Worm (Caenorhabditis elegans): ENCODE data around the gene Y64G10A.7.

The Y64G10A.7 gene

DNA sequence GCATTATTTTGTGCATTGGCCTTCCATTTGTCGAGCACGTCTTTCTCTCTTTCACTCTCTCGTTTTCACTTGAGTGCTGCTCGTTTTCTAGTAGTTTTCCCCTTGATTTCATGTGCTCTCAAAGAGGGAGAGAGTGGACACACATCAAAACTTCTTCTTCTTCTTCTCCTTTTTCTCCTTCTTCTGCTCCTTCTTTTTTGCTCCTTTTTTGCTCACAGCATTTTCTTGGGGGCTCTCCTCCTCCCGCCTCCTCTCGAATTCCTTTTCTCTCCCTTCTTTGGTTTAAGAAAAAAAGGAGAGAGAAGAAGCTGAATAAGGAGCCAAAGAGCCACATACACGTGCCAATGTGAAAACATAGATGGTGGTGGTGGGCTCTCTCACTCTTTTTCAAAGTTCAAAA lies 19.1 kb upstream of the Y64G10A.7 start:
- TF ChIP-seq nhr-11 (tag; optimal IDR thresholded peaks at IDR 0.05) (peak; percentile 7), spr-3 (GFP tag; optimal IDR thresholded peaks at IDR 0.05) (no peak), hlh-30 (tag; optimal IDR thresholded peaks at IDR 0.05; ENCODE audit: insufficient read depth) (peak; percentile 24), mdl-1 (tag; optimal IDR thresholded peaks at IDR 0.05) (peak; percentile 49 to 92), dmd-6 (GFP tag; IDR thresholded peaks at IDR 0.05) (no peak), hif-1 (tag; optimal IDR thresholded peaks at IDR 0.05) (peak in 1 of 2 experiments; percentile 33), zip-2 (tag; optimal IDR thresholded peaks at IDR 0.05) (no peak), daf-12 (tag; optimal IDR thresholded peaks at IDR 0.05) (no peak), nhr-10 (tag; optimal IDR thresholded peaks at IDR 0.05) (no peak), zag-1 (tag; optimal IDR thresholded peaks at IDR 0.05) (no peak), hmg-1.1 (GFP tag; IDR thresholded peaks at IDR 0.05) (peak; percentile 44; the same call in 1 of the 2 replicates), fkh-10 (GFP tag; optimal IDR thresholded peaks at IDR 0.05) (peak; percentile 43), unc-62 (GFP tag; optimal IDR thresholded peaks at IDR 0.05 in 1 of 2) (peak in 1 of 2 experiments; percentile 52), unc-62 (tag; optimal IDR thresholded peaks at IDR 0.05) (no peak), nhr-77 (tag; optimal IDR thresholded peaks at IDR 0.05) (no peak), saeg-2 (GFP tag; IDR thresholded peaks at IDR 0.05) (no peak), ces-1 (GFP tag; optimal IDR thresholded peaks at IDR 0.05) (no peak), Y75B8A.6 (GFP tag; IDR thresholded peaks at IDR 0.05) (no peak), ceh-32 (tag; optimal IDR thresholded peaks at IDR 0.05; ENCODE audit: poor library complexity) (no peak), lin-38 (GFP tag; IDR thresholded peaks at IDR 0.05) (no peak), zip-11 (GFP tag; IDR thresholded peaks at IDR 0.05) (no peak), zfp-3 (GFP tag; conservative IDR thresholded peaks at IDR 0.05) (no peak), lsy-2 (tag; optimal IDR thresholded peaks at IDR 0.05) (peak; percentile 2 to 42), egl-27 (tag; optimal IDR thresholded peaks at IDR 0.05) (no peak), Y48G9A.11 (GFP tag; IDR thresholded peaks at IDR 0.05) (no peak), ztf-11 (tag; optimal IDR thresholded peaks at IDR 0.05) (no peak), F10B5.3 (tag; optimal IDR thresholded peaks at IDR 0.05) (no peak), unc-130 (GFP tag; optimal IDR thresholded peaks at IDR 0.05) (no peak), aha-1 (tag) (peak; percentile 96), arid-1 (GFP tag; conservative IDR thresholded peaks at IDR 0.05) (no peak), spr-1 (tag; optimal IDR thresholded peaks at IDR 0.05) (no peak), ctbp-1 (GFP tag; IDR thresholded peaks at IDR 0.05) (0 out of 2 replicates have a peak, but pooled peaks have one; percentile 61), ceh-62 (tag; optimal IDR thresholded peaks at IDR 0.05) (no peak), F37D6.2 (tag; optimal IDR thresholded peaks at IDR 0.05) (peak; percentile 9), cey-2 (tag; optimal IDR thresholded peaks at IDR 0.05; ENCODE audit: borderline replicate concordance, insufficient read depth) (no peak), T20F7.1 (GFP tag; optimal IDR thresholded peaks at IDR 0.05) (no peak), rbr-2 (tag; optimal IDR thresholded peaks at IDR 0.05) (peak; percentile 48), mep-1 (tag; optimal IDR thresholded peaks at IDR 0.05) (peak; percentile 54), nhr-25 (tag; optimal IDR thresholded peaks at IDR 0.05; ENCODE audit: borderline replicate concordance, insufficient read depth) (no peak), mdt-29 (GFP tag; IDR thresholded peaks at IDR 0.05) (no peak), pha-4 (GFP tag; IDR thresholded peaks at IDR 0.05) (peak; percentile 18; the same call in 1 of the 2 replicates), pha-4 (tag; optimal IDR thresholded peaks at IDR 0.05) (no peak), duxl-1 (tag; optimal IDR thresholded peaks at IDR 0.05; ENCODE audit: poor library complexity) (no peak), madf-9 (GFP tag; conservative IDR thresholded peaks at IDR 0.05) (no peak)

Measured in whole organism, L4 larva.